Worm (Caenorhabditis elegans) whole organism, L4/young adult: ENCODE measurements around the gene acs-19.
"Not testable (repeated sequence)": the region's sequence is repeated elsewhere in the genome, so short reads cannot be mapped to it uniquely, and the experiment has no call there.

Source experiments
- W03F9.2 ChIP-seq: fragments of 150-350 bp; optimal IDR thresholded peaks from 2 replicates; lab custom pipeline; 2014; ENCODE audit warnings: missing biosample characterization, missing genetic modification characterization
- dao-5 ChIP-seq: sonication (generic microtip); optimal IDR thresholded peaks from 2 replicates; lab custom pipeline; 2016; ENCODE audit warnings: missing genotype, missing genetic modification characterization, moderate library complexity, missing compliant biosample characterization
- him-1 ChIP-seq: sonication (generic microtip); optimal IDR thresholded peaks from 2 replicates; lab custom pipeline; 2016; ENCODE audit warnings: missing genotype, missing genetic modification reagents, missing genetic modification characterization, missing compliant biosample characterization

Gene acs-19

DNA sequence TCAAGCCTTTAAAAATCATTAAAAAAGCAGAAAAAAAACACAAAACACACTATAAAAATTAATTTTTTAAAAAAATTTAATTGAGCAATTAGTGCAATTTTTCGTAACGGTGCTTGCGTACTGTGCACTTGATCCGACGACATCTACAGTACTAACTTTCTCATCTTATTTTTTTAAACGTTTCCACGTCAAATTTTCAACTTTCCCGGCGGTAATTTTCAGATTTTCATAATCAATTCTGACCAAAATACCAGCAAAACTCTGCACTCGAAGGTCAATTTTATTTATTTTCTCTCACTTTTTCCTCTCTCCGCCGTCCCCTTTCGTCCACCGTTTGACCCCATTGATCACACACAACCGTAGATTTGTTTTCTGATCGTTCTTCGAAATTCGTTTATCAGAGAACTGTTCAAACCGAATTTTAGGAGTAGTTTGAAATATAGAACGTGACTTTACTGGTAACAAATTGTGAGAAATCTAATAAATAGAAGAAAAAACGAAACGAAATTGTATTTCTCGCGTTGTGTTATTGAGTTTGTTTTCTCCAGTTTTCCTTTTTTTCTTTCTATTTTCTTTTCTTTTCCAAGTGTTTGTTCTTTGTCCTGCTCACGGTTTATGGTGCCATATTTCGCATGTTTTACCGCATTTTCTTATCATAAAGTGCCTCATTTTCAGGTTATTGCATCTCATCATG, at the start of gene acs-19:
TSS of gene acs-19 (plus strand) at position 676 of the 694 bp plus-strand sequence.
- TF ChIP-seq him-1 (tag; lab: Kevin White, UChicago) (no peak), W03F9.2 (tag; lab: Kevin White, UChicago) (no peak), dao-5 (tag; lab: Kevin White, UChicago) (no peak)

DNA sequence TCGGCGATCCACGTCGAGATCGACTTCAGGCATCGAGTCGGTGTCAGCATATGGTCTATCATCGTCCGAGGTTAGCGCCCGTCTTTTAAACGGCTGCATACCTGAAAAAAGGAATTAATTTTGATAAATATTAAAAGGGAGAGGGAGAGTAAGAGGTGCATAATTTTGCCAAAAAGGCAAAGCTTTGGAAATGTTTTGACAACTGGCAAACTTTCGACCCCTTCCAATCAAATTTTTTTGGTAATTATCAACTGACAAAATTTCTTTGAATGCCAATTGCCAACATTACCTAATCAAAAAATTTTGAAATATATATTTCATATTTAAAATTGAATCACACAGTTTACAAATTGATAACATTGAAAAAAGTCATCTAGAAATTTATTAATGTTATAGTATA, 44.7 kb upstream of the acs-19 start, which contains the start of gene dpy-27:
TSS of gene dpy-27 (minus strand) at position 101 of the 400 bp plus-strand sequence.
- TF ChIP-seq dao-5 (tag; lab: Kevin White, UChicago) (no peak), W03F9.2 (tag; lab: Kevin White, UChicago) (no peak), him-1 (tag; lab: Kevin White, UChicago) (no peak)

DNA sequence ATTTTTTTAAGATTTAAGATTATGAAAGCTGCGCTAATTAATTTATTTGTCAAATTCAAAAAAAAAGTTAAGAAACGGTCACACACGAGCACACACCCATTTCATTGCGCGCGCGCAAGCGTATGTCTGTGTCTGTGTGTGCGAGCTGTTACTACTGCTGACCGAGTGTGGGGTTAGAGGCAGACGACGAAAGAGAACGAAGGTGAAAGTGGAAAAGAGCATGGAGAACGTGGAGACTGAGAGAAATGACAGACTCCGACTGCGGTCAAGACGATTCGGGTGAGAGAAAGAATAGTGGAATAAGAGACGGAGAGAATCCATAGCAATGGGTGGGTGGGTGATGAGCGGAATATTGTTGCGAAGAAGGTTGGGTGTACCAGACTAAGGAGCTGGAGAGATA, 44.2 kb upstream of the acs-19 start:
- peak; percentile 51 for TF ChIP-seq W03F9.2 (tag; lab: Kevin White, UChicago)
- no peak for TF ChIP-seq dao-5 (tag; lab: Kevin White, UChicago)

ce11 chrIII:3821969-3822453, 42.3 kb upstream of the acs-19 start, which contains the start of gene amx-1:
amx-1 (plus strand) TSS chrIII:3822403.
- TF ChIP-seq W03F9.2 (tag; lab: Kevin White, UChicago) (no peak), him-1 (tag; lab: Kevin White, UChicago) (no peak), dao-5 (tag; lab: Kevin White, UChicago) (no peak)

DNA sequence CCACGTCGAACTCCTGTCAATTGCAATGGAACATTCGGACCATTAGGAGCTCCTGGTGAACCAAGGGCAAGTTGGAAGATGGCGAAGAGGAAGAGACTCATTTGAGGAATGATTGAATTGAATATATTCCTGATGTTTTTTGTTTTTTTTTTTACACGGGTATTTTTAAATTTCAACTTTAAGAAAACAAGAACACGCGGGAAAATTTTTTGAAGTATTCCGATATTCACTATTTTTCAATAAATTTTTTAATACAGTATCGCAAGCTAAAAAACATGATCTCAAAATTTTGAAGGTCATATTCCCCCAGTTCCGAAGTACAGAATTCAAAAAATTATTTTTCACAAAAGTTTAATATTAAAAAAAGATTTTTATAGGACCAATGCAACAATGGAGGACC, 35.2 kb upstream of the acs-19 start, which contains the start of gene cnnm-5:
TSS of gene cnnm-5 (minus strand) at position 101 of the 400 bp plus-strand sequence.
- no peak for TF ChIP-seq him-1 (tag; lab: Kevin White, UChicago)
- TF ChIP-seq dao-5 (tag; lab: Kevin White, UChicago): no peak
- no peak for TF ChIP-seq W03F9.2 (tag; lab: Kevin White, UChicago)

DNA sequence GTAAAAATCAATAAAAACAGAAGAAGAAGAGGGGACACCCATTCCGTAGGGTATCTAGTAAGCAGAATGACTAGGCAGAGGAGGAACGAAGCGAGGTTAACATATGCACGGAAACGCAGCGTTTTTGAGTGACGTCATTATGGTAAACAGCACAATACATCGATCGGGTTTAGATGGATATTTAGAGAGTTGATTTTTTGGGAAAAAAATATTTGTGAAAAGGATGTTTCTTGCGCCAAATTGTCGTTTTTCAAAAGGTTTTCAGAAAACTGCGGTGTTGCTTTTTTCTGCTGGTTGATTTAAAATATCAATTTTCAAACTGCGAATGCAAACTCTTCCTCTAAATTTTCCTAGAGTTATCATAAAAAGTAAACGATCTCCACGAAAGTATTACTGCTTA, 32.9 kb upstream of the acs-19 start, which contains the start of gene C36A4.10:
TSS of gene C36A4.10 (minus strand) at position 101 of the 400 bp plus-strand sequence.
- no peak for TF ChIP-seq him-1 (tag; lab: Kevin White, UChicago)

- no peak for TF ChIP-seq W03F9.2 (tag; lab: Kevin White, UChicago)
- no peak for TF ChIP-seq him-1 (tag; lab: Kevin White, UChicago)
- no peak for TF ChIP-seq dao-5 (tag; lab: Kevin White, UChicago)
Observed at ce11 chrIII:3831798-3832197, 32.5 kb upstream of the acs-19 start.

DNA sequence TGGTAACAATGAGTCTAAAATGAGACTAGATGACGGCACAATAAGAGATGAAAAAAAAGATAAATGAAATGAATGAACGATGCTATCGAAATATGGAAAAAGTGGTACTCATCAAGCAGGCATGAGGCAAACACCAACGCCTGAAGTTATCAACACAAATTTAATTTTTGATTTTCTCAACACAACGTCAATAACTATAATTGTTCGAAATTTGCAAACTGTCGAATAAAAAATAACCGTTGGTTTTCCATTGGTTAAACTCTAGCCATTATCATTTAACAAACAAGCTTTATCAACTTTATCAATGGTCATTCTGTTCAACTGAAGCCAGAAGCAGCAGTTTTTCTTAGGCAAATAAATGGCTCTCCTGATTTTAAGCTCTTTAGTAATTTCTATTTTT, 32.0 kb upstream of the acs-19 start, which contains the start of gene cyp-25A1:
TSS of gene cyp-25A1 (plus strand) at position 301 of the 400 bp plus-strand sequence.
- TF ChIP-seq W03F9.2 (tag; lab: Kevin White, UChicago): no peak
- no peak for TF ChIP-seq dao-5 (tag; lab: Kevin White, UChicago)
- no peak for TF ChIP-seq him-1 (tag; lab: Kevin White, UChicago)

DNA sequence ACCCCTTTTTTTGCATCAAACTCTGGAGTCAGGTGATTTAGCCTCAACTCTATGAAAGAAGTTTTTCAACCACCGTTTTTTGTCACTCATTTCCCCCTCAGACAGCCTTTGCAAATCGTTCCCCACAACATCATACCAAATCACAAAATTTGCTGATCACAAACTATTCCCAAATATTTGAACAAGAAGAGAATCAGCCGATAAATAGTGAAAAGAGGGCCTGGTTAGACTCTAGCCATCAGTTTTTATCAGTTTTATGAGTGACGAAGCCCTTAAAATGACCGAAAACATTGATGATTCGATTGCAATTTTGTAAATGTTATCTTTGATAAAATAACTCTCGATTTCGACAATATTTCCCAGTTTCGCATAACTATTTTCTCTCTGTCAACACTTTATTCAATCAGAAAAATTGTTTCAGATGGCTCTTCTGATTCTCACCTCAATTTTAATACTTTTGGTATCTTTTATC, 29.5 kb upstream of the acs-19 start, which contains the start of gene cyp-25A2:
TSS of gene cyp-25A2 (plus strand) at position 422 of the 472 bp plus-strand sequence.
- no peak for TF ChIP-seq dao-5 (tag; lab: Kevin White, UChicago)

- TF ChIP-seq dao-5 (tag; lab: Kevin White, UChicago): no peak
- TF ChIP-seq W03F9.2 (tag; lab: Kevin White, UChicago): no peak
- no peak for TF ChIP-seq him-1 (tag; lab: Kevin White, UChicago)
Observed at ce11 chrIII:3839635-3840034, 24.7 kb upstream of the acs-19 start, which contains the start of gene cyp-25A3. cyp-25A3 (minus strand) TSS chrIII:3839735.

DNA sequence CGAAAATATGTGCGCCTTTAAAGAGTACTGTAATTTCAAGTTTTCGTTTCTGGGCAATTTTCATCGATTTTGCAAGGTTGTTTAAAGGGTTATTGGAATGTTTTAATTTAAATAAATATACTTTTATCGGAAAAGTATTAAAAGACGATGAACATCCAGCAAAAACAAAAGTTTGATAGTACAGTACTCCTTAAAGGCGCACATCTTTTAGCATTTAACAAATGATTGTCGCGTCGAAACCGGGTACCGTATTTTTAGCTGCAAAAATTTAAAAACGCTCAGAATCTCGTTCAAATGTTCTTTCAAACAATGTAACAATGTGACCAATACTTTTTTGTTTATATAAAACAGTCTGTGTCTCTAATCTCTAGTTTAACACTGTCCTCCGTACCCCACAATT, 24.0 kb upstream of the acs-19 start, which contains the start of gene C36A4.11:
TSS of gene C36A4.11 (plus strand) at position 301 of the 400 bp plus-strand sequence.
- not testable (repeated sequence) for TF ChIP-seq W03F9.2, him-1, dao-5 (tag; lab: Kevin White, UChicago)

DNA sequence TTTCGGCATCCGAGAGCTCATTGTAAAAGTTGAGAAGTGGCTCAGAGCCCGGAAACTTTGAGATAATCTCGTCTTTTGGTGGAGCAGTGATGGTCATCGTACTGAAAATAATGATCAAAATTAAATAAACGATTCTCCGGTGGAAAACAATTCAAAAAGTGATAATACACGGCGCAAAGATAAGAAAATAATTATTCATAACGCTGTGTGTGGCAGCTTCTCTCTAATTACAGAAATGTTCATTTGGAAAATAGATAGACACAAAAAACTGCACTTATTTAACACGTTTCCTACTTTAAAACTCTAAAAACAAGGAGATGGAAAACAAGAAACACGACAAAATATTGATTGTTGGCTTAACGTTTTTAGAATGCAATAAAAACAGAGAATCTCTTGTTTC, 20.8 kb upstream of the acs-19 start, which contains the start of gene C36A4.4:
TSS of gene C36A4.4 (minus strand) at position 101 of the 400 bp plus-strand sequence.
- not testable (repeated sequence) for TF ChIP-seq W03F9.2, him-1, dao-5 (tag; lab: Kevin White, UChicago)

DNA sequence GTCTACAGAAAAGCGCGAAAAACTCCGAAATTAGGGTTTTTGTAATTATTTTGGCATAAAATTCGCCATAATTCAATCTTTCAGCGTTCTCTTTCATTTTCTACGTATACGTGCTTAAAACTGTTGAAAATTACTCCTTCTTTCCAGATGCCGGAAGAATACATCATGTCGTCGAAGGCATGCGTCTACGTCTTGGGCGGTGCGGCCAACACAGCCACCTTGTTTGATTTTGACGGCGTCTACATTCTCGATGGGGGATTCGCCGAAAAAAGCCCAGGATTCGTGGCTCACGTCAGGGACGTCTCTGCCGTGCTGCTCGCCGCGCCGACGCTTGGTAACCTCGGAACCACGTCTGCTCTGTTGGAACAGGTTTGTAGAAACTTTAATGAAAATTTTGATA, 19.5 kb upstream of the acs-19 start, which contains the start of gene maph-1.3:
TSS of gene maph-1.3 (plus strand) at position 148 of the 400 bp plus-strand sequence.
- not testable (repeated sequence) for TF ChIP-seq dao-5, W03F9.2, him-1 (tag; lab: Kevin White, UChicago)
